Worm (Caenorhabditis elegans): ENCODE results near the gene T15H9.4.
A peak's percentile ranks its signal among the peaks of the same experiment; 100 is the strongest.

The T15H9.4 gene

DNA sequence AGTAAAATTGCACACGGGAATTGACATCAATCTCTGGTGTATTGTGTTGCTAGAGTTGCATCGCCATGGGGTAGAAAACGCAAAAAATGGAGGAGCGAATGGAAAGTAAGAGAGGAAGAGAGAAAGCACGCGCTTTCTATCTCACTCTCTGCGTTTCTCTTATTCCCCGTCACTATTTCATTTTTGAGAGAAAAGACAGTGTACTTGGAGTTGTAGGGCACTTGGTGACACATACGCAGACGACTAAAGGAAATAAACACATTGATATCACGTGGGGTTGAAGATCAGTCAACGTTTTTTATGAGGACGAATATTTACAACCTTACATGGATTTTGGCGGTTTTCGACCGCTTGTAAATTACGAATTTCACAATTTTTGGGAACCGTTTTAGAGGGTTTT, 8.3 kb upstream of the T15H9.4 start (continued):
- TF ChIP-seq F16B12.6 (tag; optimal IDR thresholded peaks at IDR 0.05) (peak; percentile 51), jun-1 (tag; optimal IDR thresholded peaks at IDR 0.05) (peak; percentile 95), pqm-1 (tag; optimal IDR thresholded peaks at IDR 0.05) (no peak), aly-2 (tag; optimal IDR thresholded peaks at IDR 0.05) (no peak), zip-4 (GFP tag; optimal IDR thresholded peaks at IDR 0.05) (peak; percentile 74), nhr-12 (tag; optimal IDR thresholded peaks at IDR 0.05) (no peak), vab-15 (tag; optimal IDR thresholded peaks at IDR 0.05) (peak; percentile 40), lin-13 (GFP tag; optimal IDR thresholded peaks at IDR 0.05) (peak; percentile 92), nhr-20 (tag; optimal IDR thresholded peaks at IDR 0.05) (peak; percentile 100), aha-1 (tag; optimal IDR thresholded peaks at IDR 0.05) (no peak), lir-3 (tag; optimal IDR thresholded peaks at IDR 0.05; ENCODE audit: poor library complexity) (peak; percentile 89), lin-39 (tag; optimal IDR thresholded peaks at IDR 0.05) (peak; percentile 81), tbx-2 (tag; optimal IDR thresholded peaks at IDR 0.05) (peak; percentile 96)

DNA sequence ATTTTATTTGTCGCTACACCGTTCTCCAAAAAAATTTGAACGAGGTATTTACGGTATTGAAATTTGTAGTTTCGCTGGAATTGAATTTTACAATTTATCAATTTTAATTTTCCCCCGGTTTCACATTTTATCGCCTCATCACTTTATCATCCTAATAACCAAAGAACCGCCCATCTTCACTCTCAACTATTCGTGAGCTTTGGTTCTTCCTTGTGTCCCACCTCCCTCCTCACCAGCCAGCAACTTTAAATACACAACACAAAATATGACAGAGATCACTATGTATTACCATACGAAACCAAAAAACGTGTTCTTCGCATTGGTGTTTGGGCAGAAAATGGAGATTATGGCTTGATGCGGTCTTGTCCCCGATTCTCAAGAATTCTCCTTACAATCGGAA, 7.6 kb upstream of the T15H9.4 start:
- TF ChIP-seq ceh-82 (tag; optimal IDR thresholded peaks at IDR 0.05) (no peak), mdl-1 (tag; optimal IDR thresholded peaks at IDR 0.05) (peak in 1 of 2 experiments; percentile 11), tbx-2 (tag; optimal IDR thresholded peaks at IDR 0.05) (no peak), lin-14 (GFP tag; optimal IDR thresholded peaks at IDR 0.05) (peak; percentile 8), lin-13 (GFP tag; optimal IDR thresholded peaks at IDR 0.05) (no peak), grh-1 (GFP tag; IDR thresholded peaks at IDR 0.05) (no peak), zag-1 (tag; optimal IDR thresholded peaks at IDR 0.05) (no peak), lin-35 (GFP tag; optimal IDR thresholded peaks at IDR 0.05) (peak in 1 of 2 experiments; percentile 65), C16A3.4 (tag; optimal IDR thresholded peaks at IDR 0.05) (peak; percentile 14), elt-2 (tag; optimal IDR thresholded peaks at IDR 0.05) (peak; percentile 0), nhr-19 (GFP tag; conservative IDR thresholded peaks at IDR 0.05) (peak; percentile 71), sptf-1 (tag; optimal IDR thresholded peaks at IDR 0.05) (no peak), blmp-1 (tag; optimal IDR thresholded peaks at IDR 0.05) (peak; percentile 44), snu-23 (GFP tag; optimal IDR thresholded peaks at IDR 0.05) (peak; percentile 27), ama-1 (optimal IDR thresholded peaks at IDR 0.05) (peak; percentile 45), lsy-2 (tag; optimal IDR thresholded peaks at IDR 0.05) (peak in 1 of 2 experiments; percentile 4), nhr-20 (tag; optimal IDR thresholded peaks at IDR 0.05) (peak; percentile 55), dpl-1 (GFP tag; optimal IDR thresholded peaks at IDR 0.05) (peak in 1 of 3 experiments; percentile 10), unc-30 (tag; optimal IDR thresholded peaks at IDR 0.05) (no peak)

DNA sequence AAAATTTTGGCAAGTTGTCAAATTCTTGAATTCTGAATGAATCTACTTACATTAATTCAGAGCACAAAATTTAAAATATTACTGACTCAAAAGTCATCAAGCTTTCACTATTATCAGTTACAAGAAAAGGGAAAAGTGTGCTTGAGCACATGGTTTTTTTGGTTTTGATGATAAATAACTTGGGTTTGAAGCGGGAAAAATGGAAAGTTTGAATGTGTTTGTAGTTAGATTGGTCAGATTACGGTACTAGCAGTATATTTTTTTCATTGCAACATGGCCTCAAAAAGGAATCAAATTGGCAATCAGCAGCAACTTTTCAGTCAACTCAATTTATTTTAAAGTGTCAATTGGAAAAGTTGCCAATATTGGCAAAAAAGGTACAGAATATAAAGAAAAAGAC, 7.0 kb upstream of the T15H9.4 start:
- TF ChIP-seq lsy-2 (tag; optimal IDR thresholded peaks at IDR 0.05) (no peak), grh-1 (GFP tag; IDR thresholded peaks at IDR 0.05) (no peak), tlp-1 (tag; optimal IDR thresholded peaks at IDR 0.05) (no peak), lin-15B (tag; optimal IDR thresholded peaks at IDR 0.05) (no peak), ama-1 (optimal IDR thresholded peaks at IDR 0.05) (peak; percentile 60)

DNA sequence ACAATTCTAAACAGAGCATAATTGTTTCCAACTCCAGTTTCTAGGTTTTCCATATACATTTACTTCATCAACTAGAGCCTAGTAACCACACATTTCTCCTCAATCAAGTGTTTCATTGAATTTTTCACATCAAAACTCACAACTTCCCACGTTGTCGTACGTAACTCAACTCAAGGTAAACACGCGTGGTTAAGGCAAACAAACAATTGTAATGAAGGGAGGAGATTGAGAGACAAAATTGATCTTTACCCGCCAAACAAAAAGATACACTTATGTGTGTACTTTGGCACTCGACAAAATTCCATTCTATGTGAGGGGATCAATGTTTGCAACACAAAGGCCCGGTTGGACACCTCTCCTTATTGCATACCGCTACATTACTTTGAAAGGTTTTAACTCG, 6.3 kb upstream of the T15H9.4 start, which contains the start of gene nhr-19:
nhr-19 (minus strand) TSS at position 191 of the 400 bp plus-strand sequence.
- peak; percentile 30 for TF ChIP-seq C16A3.4 (tag; optimal IDR thresholded peaks at IDR 0.05)
- no peak for TF ChIP-seq nhr-71 (tag; optimal IDR thresholded peaks at IDR 0.05)
- TF ChIP-seq fkh-4 (tag; optimal IDR thresholded peaks at IDR 0.05; ENCODE audit: borderline replicate concordance): no peak
- TF ChIP-seq C04F5.9 (tag; optimal IDR thresholded peaks at IDR 0.05): no peak
- TF ChIP-seq hlh-4 (tag; optimal IDR thresholded peaks at IDR 0.05): no peak
- peak; percentile 65 for TF ChIP-seq lin-14 (GFP tag; optimal IDR thresholded peaks at IDR 0.05)
- TF ChIP-seq hlh-17 (GFP tag; optimal IDR thresholded peaks at IDR 0.05; ENCODE audit: borderline replicate concordance): no peak
- peak; percentile 9 for TF ChIP-seq ama-1 (optimal IDR thresholded peaks at IDR 0.05)
- TF ChIP-seq pag-3 (tag; optimal IDR thresholded peaks at IDR 0.05; ENCODE audit: borderline replicate concordance, insufficient read depth): no peak
- TF ChIP-seq ces-1 (GFP tag; optimal IDR thresholded peaks at IDR 0.05): no peak
- no peak for TF ChIP-seq nhr-90 (tag; optimal IDR thresholded peaks at IDR 0.05; ENCODE audit: poor library complexity)
- peak; percentile 71 for TF ChIP-seq nhr-19 (GFP tag; conservative IDR thresholded peaks at IDR 0.05)
- TF ChIP-seq mab-9 (GFP tag; IDR thresholded peaks at IDR 0.05): no peak
- TF ChIP-seq nhr-20 (tag; optimal IDR thresholded peaks at IDR 0.05): peak; percentile 50
- TF ChIP-seq isw-1 (GFP tag; IDR thresholded peaks at IDR 0.05): no peak
- TF ChIP-seq fos-1 (tag; optimal IDR thresholded peaks at IDR 0.05): peak; percentile 9
- TF ChIP-seq lsy-2 (tag; optimal IDR thresholded peaks at IDR 0.05): peak in 1 of 2 experiments; percentile 13
- TF ChIP-seq ceh-63 (GFP tag; optimal IDR thresholded peaks at IDR 0.05): no peak
- TF ChIP-seq fkh-10 (GFP tag; optimal IDR thresholded peaks at IDR 0.05): no peak
- TF ChIP-seq ceh-90 (tag; optimal IDR thresholded peaks at IDR 0.05): no peak
- no peak for TF ChIP-seq sup-37 (GFP tag; optimal IDR thresholded peaks at IDR 0.05)
- peak; percentile 8 for TF ChIP-seq snu-23 (GFP tag; optimal IDR thresholded peaks at IDR 0.05)
- peak; percentile 3 for TF ChIP-seq nhr-47 (tag; optimal IDR thresholded peaks at IDR 0.05)
